Worm (Caenorhabditis elegans): ENCODE data around the gene Y25C1A.14.

DNA sequence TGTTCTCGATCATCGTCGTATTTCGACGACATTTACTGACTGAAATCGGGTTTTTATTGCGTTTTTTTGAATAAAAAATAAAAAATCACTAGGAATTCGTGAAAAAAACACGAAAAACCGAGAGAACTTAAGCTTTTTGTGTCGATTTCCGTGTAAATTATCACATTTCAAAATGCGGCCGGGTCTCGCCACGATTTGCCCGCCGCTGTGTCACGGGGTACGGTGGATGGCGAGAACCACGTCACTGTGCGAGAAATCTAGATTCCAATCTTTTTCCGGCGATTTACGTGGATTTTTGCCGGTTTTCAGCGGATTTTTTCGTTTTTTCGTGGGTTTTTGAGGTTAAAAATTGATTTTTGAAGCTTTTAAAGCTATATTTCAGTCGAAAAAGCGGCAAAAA, 19.8 kb downstream of the Y25C1A.14 start, which contains the start of gene Y25C1A.8:
- TF ChIP-seq mab-5 (tag; optimal IDR thresholded peaks at IDR 0.05) (no peak), mep-1 (tag; optimal IDR thresholded peaks at IDR 0.05) (peak; percentile 49), ceh-43 (GFP tag; optimal IDR thresholded peaks at IDR 0.05) (peak; percentile 44), snpc-4 (tag; optimal IDR thresholded peaks at IDR 0.05) (no peak), nhr-237 (tag; optimal IDR thresholded peaks at IDR 0.05) (peak; percentile 26), lin-13 (tag; optimal IDR thresholded peaks at IDR 0.05) (peak; percentile 70), lsy-2 (tag; optimal IDR thresholded peaks at IDR 0.05) (peak; percentile 99)
